Worm (Caenorhabditis elegans) whole organism, late embryonic: ENCODE measurements around the gene tmed-10.

Experiments used
- K02D7.2 ChIP-seq: sonication (generic microtip); optimal IDR thresholded peaks from 2 replicates; lab custom pipeline; 2017; ENCODE audit warnings: mild to moderate bottlenecking, missing genetic modification characterization, missing compliant biosample characterization
- T23F11.4 ChIP-seq: fragments of 200-800 bp; sonication (Bioruptor generic); optimal IDR thresholded peaks from 2 replicates; lab custom pipeline; 2018; ENCODE audit warnings: mild to moderate bottlenecking, missing genetic modification characterization, missing compliant biosample characterization
- ceh-6 ChIP-seq: fragments of 200-800 bp; sonication (Bioruptor generic); optimal IDR thresholded peaks from 2 replicates; lab custom pipeline; 2018; ENCODE audit warnings: mild to moderate bottlenecking, missing genetic modification characterization, missing compliant biosample characterization
- dve-1 ChIP-seq: sonication (generic microtip); optimal IDR thresholded peaks from 2 replicates; lab custom pipeline; 2017; ENCODE audit warnings: antibody characterized with exemption, mild to moderate bottlenecking, missing genetic modification characterization, missing compliant biosample characterization
- ets-4 ChIP-seq: sonication (generic microtip); optimal IDR thresholded peaks from 2 replicates; lab custom pipeline; 2016; ENCODE audit warnings: missing genetic modification characterization, missing compliant biosample characterization
- fkh-10 ChIP-seq: fragments of 150-350 bp; optimal IDR thresholded peaks from 2 replicates; lab custom pipeline; 2014; ENCODE audit warnings: missing biosample characterization, missing genetic modification reagents, missing genetic modification characterization
- tbx-7 ChIP-seq: sonication (generic microtip); optimal IDR thresholded peaks from 2 replicates; lab custom pipeline; 2016; ENCODE audit warnings: missing genotype, missing genetic modification characterization, missing compliant biosample characterization

DNA sequence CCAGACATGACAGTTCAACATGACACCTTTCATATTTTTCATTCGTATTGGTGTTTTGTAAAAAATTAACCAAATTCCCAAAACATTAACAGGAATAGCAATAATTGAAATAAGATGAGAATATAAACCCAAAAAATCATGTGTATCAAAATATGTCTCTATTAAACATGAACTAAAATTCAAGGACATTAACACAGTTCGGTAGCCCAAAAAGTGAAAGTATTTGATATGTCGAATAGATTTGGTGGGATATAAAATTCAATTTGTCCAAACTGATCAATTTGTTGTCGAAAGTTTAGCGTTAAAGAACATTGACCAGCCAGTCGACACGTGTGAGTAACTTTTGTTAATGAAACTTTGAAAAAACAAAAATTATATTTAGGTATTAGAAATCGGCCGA lies 24.1 kb downstream of the tmed-10 start, which contains the start of gene srh-46:
- TF ChIP-seq ceh-6 (GFP tag; lab: Kevin White, UChicago): no peak
- TF ChIP-seq fkh-10: no peak
- no peak for TF ChIP-seq T23F11.4
- TF ChIP-seq ets-4: no peak
- no peak for TF ChIP-seq tbx-7 (tag; lab: Kevin White, UChicago)
- TF ChIP-seq K02D7.2: no peak
- no peak for TF ChIP-seq dve-1 (tag; lab: Kevin White, UChicago)
